Fruit fly (Drosophila melanogaster) whole organism, larva: ENCODE data around the gene CG42820.

Experiments used
- noc ChIP-seq: fragments of 200-800 bp; sonication (Bioruptor generic); optimal IDR thresholded peaks from 3 replicates; lab custom pipeline; 2019; ENCODE audit warnings: missing biosample characterization, mild to moderate bottlenecking, missing genetic modification characterization, moderate library complexity

Gene CG42820

dm6 chr2L:8392298-8392697 is at the start of gene CG42820:
TSS of gene CG42820 (minus strand) at chr2L:8392398.
- no peak for TF ChIP-seq noc (tag; lab: Kevin White, UChicago)

- TF ChIP-seq noc (tag; lab: Kevin White, UChicago): no peak
Observed at dm6 chr2L:8438052-8438451, 45.9 kb upstream of the CG42820 start, which contains the start of gene mus201. TSS of gene mus201 (plus strand) at chr2L:8438169.

DNA sequence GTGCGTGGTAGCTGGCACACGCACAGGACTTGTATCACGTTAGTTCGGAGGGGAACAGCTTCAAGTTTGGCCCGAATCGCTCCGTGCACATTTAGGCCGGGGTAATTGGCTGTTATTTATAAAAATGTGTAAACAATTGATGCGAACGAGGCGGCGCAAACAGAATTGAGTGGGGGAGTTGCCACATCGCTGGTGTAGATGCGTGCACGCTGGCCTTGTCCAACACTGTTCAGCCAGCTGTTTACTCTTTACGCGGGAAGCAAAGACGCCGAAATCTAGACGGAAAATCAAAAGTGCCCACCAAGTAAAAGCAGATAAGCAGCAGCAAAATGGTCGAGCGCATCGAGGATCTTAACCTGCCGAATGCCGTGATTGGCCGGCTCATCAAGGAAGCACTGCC is 45.0 kb upstream of the CG42820 start, which contains the start of the genes D12 and Chrac-14:
TSS of gene D12 (minus strand) at position 190 of the 400 bp plus-strand sequence.
TSS of gene Chrac-14 (plus strand) at position 230 of the 400 bp plus-strand sequence.
- no peak for TF ChIP-seq noc (tag; lab: Kevin White, UChicago)

DNA sequence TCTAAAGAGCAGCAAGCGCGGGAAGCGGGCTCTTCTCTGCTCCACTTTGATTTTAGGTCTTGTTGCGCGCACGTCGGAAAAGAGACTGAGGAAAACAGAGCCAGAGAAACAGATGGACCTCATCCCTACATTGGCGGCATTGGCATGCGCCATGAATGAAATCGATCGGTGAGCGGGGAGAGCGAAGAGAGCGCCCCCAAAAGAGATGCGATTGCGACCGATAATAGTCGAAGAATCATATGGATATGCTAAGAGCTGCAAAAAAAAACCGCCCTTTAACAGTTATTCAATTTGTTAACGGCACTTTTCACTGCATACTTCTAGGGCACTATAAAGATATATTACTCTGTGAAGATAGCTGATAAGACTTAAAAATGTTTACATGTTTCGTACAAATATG is 41.3 kb upstream of the CG42820 start, which contains the start of gene grk:
TSS of gene grk (minus strand) at position 87 of the 400 bp plus-strand sequence.
- no peak for TF ChIP-seq noc (tag; lab: Kevin White, UChicago)

dm6 chr2L:8432130-8432529 is 39.9 kb upstream of the CG42820 start:
- TF ChIP-seq noc (tag; lab: Kevin White, UChicago): no peak

DNA sequence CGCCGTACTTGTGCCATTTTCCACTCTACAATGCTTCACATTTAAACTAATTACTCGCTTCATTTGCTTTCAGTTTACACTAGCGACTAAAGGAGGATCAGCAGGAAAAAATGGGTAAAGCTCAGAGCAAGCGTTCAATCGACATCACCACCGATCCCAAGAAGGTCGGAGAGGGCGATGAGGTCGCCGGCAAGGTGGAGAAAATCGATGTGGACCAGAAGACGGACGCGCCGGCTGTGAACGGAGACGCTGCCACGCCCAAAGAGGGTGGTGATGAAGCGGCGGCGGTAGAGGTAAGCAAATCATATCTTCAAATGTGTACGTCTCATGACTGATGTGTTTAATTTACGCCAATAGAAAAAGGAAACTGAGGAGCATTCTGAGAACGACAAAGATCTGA is 34.6 kb upstream of the CG42820 start:
- no peak for TF ChIP-seq noc (tag; lab: Kevin White, UChicago)

- no peak for TF ChIP-seq noc (tag; lab: Kevin White, UChicago)
Observed at dm6 chr2L:8425962-8426759, 34.0 kb upstream of the CG42820 start.

DNA sequence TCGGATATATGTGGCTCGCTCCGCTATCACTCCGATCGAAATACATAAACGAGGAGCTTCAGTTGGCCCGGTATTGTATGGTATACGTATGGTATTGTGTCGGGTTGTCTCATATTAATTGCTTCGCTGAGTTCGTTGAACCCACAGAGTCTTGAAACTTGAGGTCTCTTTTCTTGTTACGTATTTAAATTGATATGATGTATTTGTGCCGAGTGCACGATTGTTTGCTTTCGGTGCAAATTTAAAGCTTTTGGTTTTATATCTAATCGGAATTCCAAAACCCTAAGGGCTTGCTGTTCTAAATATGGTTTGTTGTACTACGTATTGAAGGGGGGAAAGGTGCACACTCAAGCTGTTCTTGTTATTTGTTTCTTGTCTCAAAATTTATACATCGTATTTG is 33.0 kb upstream of the CG42820 start:
- TF ChIP-seq noc (tag; lab: Kevin White, UChicago): no peak

dm6 chr2L:8424662-8425208 is 32.5 kb upstream of the CG42820 start:
- TF ChIP-seq noc (tag; lab: Kevin White, UChicago): no peak

dm6 chr2L:8424090-8424470 is 31.9 kb upstream of the CG42820 start:
- no peak for TF ChIP-seq noc (tag; lab: Kevin White, UChicago)

dm6 chr2L:8423460-8424089 is 31.4 kb upstream of the CG42820 start:
- TF ChIP-seq noc (tag; lab: Kevin White, UChicago): no peak

dm6 chr2L:8423047-8423446 is 30.8 kb upstream of the CG42820 start:
- TF ChIP-seq noc (tag; lab: Kevin White, UChicago): no peak

- no peak for TF ChIP-seq noc (tag; lab: Kevin White, UChicago)
Observed at dm6 chr2L:8421717-8422116, 29.5 kb upstream of the CG42820 start.

DNA sequence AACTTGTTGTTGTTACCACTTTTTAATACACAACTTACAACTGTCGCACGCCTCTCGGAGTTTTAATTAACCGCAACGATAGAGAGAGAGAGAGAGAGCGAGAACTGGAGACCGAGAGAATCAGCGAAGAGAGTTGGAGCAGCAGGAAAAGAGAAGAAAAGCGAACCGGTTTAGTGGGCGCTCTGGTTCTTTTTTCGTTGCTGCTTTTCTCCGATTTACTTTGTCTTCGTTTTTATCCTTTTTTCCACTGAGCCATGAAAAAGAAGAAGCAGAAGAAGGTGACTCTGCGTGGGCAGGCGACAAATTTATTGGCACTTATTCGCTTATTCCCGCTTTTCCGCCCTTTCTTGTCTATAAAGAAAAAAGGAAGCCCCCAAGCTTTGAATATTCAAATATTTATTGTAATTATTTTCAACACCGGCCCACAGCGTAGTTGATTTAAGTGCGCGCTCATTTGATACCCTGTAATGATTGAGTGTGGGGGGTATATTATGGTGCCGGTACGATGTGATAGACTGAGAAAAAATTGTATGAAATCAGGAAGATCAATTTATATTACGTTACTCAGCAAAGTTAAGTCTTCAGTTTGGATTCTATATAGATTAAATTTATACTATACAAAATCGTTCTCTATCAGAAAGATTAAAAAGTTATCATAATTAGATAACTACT is 28.2 kb upstream of the CG42820 start:
- no peak for TF ChIP-seq noc (tag; lab: Kevin White, UChicago)

DNA sequence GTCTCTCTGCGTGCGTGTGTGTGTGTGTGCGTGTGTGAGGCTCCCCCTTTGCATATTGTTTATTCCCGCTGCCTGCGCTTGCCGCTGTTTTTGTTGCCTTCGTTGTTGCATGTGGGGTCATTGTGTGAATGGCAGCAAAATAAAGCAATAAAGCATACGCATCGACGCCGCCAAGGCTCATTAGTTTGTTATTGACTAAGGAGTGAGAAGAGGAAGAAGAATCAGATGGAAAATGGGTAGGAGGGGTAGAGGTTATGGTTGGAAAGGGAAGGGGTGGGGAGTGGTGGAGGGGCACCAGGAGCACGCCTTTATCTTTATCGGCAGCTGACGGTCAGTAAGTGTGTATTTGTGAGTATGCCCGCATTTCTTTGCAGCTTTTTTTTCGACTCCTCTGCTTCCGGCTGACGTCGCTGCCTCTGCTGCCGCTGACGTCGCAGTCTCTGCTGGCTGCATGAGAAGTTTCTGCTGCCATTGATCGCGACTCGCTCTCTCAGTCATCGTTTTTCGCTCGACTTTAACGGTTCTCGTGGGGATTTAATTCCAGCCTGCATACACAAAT is 27.3 kb upstream of the CG42820 start:
- TF ChIP-seq noc (tag; lab: Kevin White, UChicago): no peak
